Fruit fly (Drosophila melanogaster): ENCODE data around the gene CG8173.

DNA sequence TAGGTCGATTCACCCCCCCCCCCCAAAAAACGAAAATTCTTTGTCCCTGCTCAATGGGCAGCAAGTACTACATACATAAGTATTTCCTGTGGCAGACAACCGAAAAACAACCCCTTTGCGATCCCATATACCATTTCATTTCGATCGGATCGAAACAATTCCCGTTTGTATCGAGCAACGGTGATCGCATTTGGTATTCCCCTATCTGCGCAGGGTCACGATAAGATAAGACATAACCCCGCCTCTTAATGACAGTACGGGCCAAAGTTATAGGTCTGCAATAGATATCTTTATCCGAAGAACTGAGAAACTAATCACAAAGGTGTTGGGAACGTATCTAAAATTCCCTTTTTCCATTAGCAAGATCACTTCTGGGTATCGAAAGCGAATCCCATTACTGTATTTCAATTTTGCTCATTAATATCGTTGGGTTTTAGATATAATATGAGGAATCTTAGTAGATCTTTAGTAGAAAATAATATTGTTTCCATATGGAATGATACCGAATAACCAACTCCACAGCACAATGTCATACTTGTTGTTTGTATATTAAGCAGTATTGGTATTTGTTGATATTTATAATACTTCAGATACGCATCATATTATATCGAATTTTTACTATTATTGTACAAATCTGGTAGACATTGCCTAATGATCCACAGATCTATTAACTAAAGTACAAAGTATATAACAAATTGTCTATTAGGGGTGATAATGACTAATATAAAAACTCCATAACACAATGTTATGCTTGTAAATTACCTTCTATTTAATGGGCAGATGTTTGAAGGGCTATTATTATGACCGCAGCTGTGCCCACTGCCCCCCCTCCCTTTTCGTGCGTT is 31.8 kb upstream of the CG8173 start:
- no peak for TF ChIP-seq CTCF (optimal IDR thresholded peaks at IDR 0.05)
- no peak for TF ChIP-seq CG8478 (optimal IDR thresholded peaks at IDR 0.05)

Measured in S2 (cell line).